Fruit fly (Drosophila melanogaster) whole organism, prepupa: ENCODE data around the gene CG10508.

ENCODE experiments used
- CG10669 ChIP-seq: fragments of 200-800 bp; sonication (Bioruptor generic); optimal IDR thresholded peaks from 3 replicates; lab custom pipeline; 2018; ENCODE audit warnings: missing biosample characterization, mild to moderate bottlenecking, missing genetic modification characterization, moderate library complexity
- CG11762 ChIP-seq: fragments of 200-800 bp; sonication (Bioruptor generic); optimal IDR thresholded peaks from 3 replicates; lab custom pipeline; 2016; ENCODE audit warnings: missing biosample characterization, missing genetic modification characterization; ENCODE audit not compliant: insufficient read depth
- CG11902 ChIP-seq: fragments of 200-800 bp; sonication (Bioruptor generic); optimal IDR thresholded peaks from 3 replicates; lab custom pipeline; 2016; ENCODE audit warnings: missing biosample characterization, missing genetic modification characterization
- CG15336 ChIP-seq: fragments of 200-800 bp; sonication (Bioruptor generic); IDR thresholded peaks from 2 replicates; pipeline ENCODE4 v1.3.6; 2022; ENCODE audit warnings: missing biosample characterization, missing genetic modification characterization
- CG1621 ChIP-seq: fragments of 200-800 bp; sonication (Bioruptor generic); optimal IDR thresholded peaks from 3 replicates; lab custom pipeline; 2018; ENCODE audit warnings: missing biosample characterization, mild to moderate bottlenecking, missing genetic modification characterization
- CG16779 ChIP-seq: fragments of 200-800 bp; sonication (Bioruptor generic); optimal IDR thresholded peaks from 3 replicates; lab custom pipeline; 2017; ENCODE audit warnings: missing biosample characterization, mild to moderate bottlenecking, missing genetic modification characterization
- CG3032 ChIP-seq: fragments of 200-800 bp; optimal IDR thresholded peaks from 2 replicates; lab custom pipeline; 2019; ENCODE audit warnings: missing biosample characterization, mild to moderate bottlenecking, missing genetic modification characterization, moderate library complexity
- CG31627 ChIP-seq: fragments of 200-800 bp; sonication (Bioruptor generic); optimal IDR thresholded peaks from 3 replicates; lab custom pipeline; 2016; ENCODE audit warnings: missing biosample characterization, missing genetic modification characterization
- CG32006 ChIP-seq: fragments of 200-800 bp; sonication (Bioruptor generic); optimal IDR thresholded peaks from 3 replicates; lab custom pipeline; 2017; ENCODE audit warnings: missing biosample characterization, mild to moderate bottlenecking, missing genetic modification characterization
- CG34406 ChIP-seq: fragments of 200-800 bp; sonication (Bioruptor generic); optimal IDR thresholded peaks from 3 replicates; lab custom pipeline; 2016; ENCODE audit warnings: missing biosample characterization, missing genetic modification characterization
- CG3919 ChIP-seq: fragments of 200-800 bp; sonication (Bioruptor generic); optimal IDR thresholded peaks from 3 replicates; lab custom pipeline; 2016; ENCODE audit warnings: missing biosample characterization, missing genetic modification characterization
- CG4318 ChIP-seq: fragments of 200-800 bp; sonication (Bioruptor generic); optimal IDR thresholded peaks from 3 replicates; lab custom pipeline; 2017; ENCODE audit warnings: missing biosample characterization, mild to moderate bottlenecking, missing genetic modification characterization
- CG6163 ChIP-seq: fragments of 200-800 bp; sonication (Bioruptor generic); IDR thresholded peaks from 3 replicates; pipeline ENCODE4 v1.3.6; 2022; ENCODE audit warnings: missing biosample characterization, missing genetic modification characterization
- CG6276 ChIP-seq: fragments of 200-800 bp; sonication (Bioruptor generic); optimal IDR thresholded peaks from 2 replicates; lab custom pipeline; 2017; ENCODE audit warnings: missing biosample characterization, mild to moderate bottlenecking, missing genetic modification characterization
- CG6792 ChIP-seq: fragments of 200-800 bp; sonication (Bioruptor generic); optimal IDR thresholded peaks from 3 replicates; lab custom pipeline; 2016; ENCODE audit warnings: missing biosample characterization, missing genetic modification characterization
- CG6808 ChIP-seq: fragments of 200-800 bp; sonication (Bioruptor generic); optimal IDR thresholded peaks from 3 replicates; lab custom pipeline; 2017; ENCODE audit warnings: missing biosample characterization, missing genetic modification characterization, mild to moderate bottlenecking, moderate library complexity, missing genetic modification reagents
- CG6854 ChIP-seq: fragments of 200-800 bp; sonication (Bioruptor generic); optimal IDR thresholded peaks from 2 replicates; lab custom pipeline; 2017; ENCODE audit warnings: missing biosample characterization, mild to moderate bottlenecking, missing genetic modification characterization
- CG7368 ChIP-seq: fragments of 200-800 bp; sonication (Bioruptor generic); optimal IDR thresholded peaks from 3 replicates; lab custom pipeline; 2016; ENCODE audit warnings: missing biosample characterization, missing genetic modification characterization
- CG8119 ChIP-seq: fragments of 200-800 bp; sonication (Bioruptor generic); IDR thresholded peaks from 3 replicates; pipeline ENCODE4 v1.3.6; 2022; ENCODE audit warnings: missing biosample characterization, missing genetic modification characterization
- CG8319 ChIP-seq: fragments of 200-800 bp; sonication (Bioruptor generic); optimal IDR thresholded peaks from 3 replicates; lab custom pipeline; 2016; ENCODE audit warnings: missing biosample characterization, missing genetic modification characterization
- CG8632 ChIP-seq: fragments of 200-800 bp; sonication (Bioruptor generic); optimal IDR thresholded peaks from 3 replicates; lab custom pipeline; 2016; ENCODE audit warnings: missing biosample characterization, missing genetic modification characterization
- CG9139 ChIP-seq: fragments of 200-800 bp; sonication (Bioruptor generic); optimal IDR thresholded peaks from 3 replicates; lab custom pipeline; 2017; ENCODE audit warnings: missing biosample characterization, mild to moderate bottlenecking, missing genetic modification characterization
- Eip75B ChIP-seq: fragments of 200-800 bp; sonication (Bioruptor generic); optimal IDR thresholded peaks from 3 replicates; lab custom pipeline; 2016; ENCODE audit warnings: missing biosample characterization, missing genetic modification characterization
- Eip78C ChIP-seq: fragments of 200-800 bp; sonication (Bioruptor generic); peaks from one replicate; lab custom pipeline; 2016; ENCODE audit warnings: missing biosample characterization, missing genetic modification characterization
- Ets96B ChIP-seq: fragments of 200-800 bp; optimal IDR thresholded peaks from 2 replicates; lab custom pipeline; 2019; ENCODE audit warnings: missing biosample characterization, mild to moderate bottlenecking, missing genetic modification characterization, moderate library complexity
- Gug ChIP-seq: fragments of 200-800 bp; sonication (Bioruptor generic); IDR thresholded peaks from 2 replicates; pipeline ENCODE4 v1.3.6; 2022; ENCODE audit warnings: missing biosample characterization, missing genetic modification characterization
- Hr38 ChIP-seq: sonication (Bioruptor generic); optimal IDR thresholded peaks from 2 replicates; lab custom pipeline; 2016; ENCODE audit warnings: missing biosample characterization, missing genetic modification characterization
- Hr39 ChIP-seq: fragments of 200-800 bp; sonication (Bioruptor generic); optimal IDR thresholded peaks from 2 replicates; lab custom pipeline; 2016; ENCODE audit warnings: missing biosample characterization, missing genetic modification characterization
- Hr4 ChIP-seq: fragments of 200-800 bp; sonication (Bioruptor generic); optimal IDR thresholded peaks from 3 replicates; lab custom pipeline; 2016; ENCODE audit warnings: missing biosample characterization, missing genetic modification characterization
- Lpt ChIP-seq: fragments of 200-800 bp; sonication (Bioruptor generic); optimal IDR thresholded peaks from 3 replicates; lab custom pipeline; 2016; ENCODE audit warnings: missing biosample characterization, missing genetic modification characterization
- Met ChIP-seq: fragments of 200-800 bp; sonication (Bioruptor generic); optimal IDR thresholded peaks from 3 replicates; lab custom pipeline; 2016; ENCODE audit warnings: missing biosample characterization, missing genetic modification characterization
- OdsH ChIP-seq: fragments of 200-800 bp; sonication (Bioruptor generic); optimal IDR thresholded peaks from 3 replicates; lab custom pipeline; 2016; ENCODE audit warnings: missing biosample characterization, missing genetic modification characterization
- Sox102F ChIP-seq: fragments of 200-800 bp; sonication (Bioruptor generic); optimal IDR thresholded peaks from 2 replicates; lab custom pipeline; 2016; ENCODE audit warnings: missing biosample characterization, mild to moderate bottlenecking, missing genetic modification characterization
- Sox14 ChIP-seq: fragments of 200-800 bp; sonication (Bioruptor generic); optimal IDR thresholded peaks from 3 replicates; lab custom pipeline; 2016; ENCODE audit warnings: missing biosample characterization, missing genetic modification characterization
- achi ChIP-seq: fragments of 200-800 bp; sonication (Bioruptor generic); optimal IDR thresholded peaks from 3 replicates; lab custom pipeline; 2016; ENCODE audit warnings: missing biosample characterization, missing genetic modification characterization
- acj6 ChIP-seq: fragments of 200-800 bp; sonication (Bioruptor generic); optimal IDR thresholded peaks from 3 replicates; lab custom pipeline; 2016; ENCODE audit warnings: missing biosample characterization, missing genetic modification characterization
- cyc ChIP-seq: fragments of 200-800 bp; sonication (Bioruptor generic); optimal IDR thresholded peaks from 3 replicates; lab custom pipeline; 2016; ENCODE audit warnings: missing biosample characterization, missing genetic modification characterization
- dac ChIP-seq: fragments of 200-800 bp; sonication (Bioruptor generic); optimal IDR thresholded peaks from 2 replicates; lab custom pipeline; 2017; ENCODE audit warnings: missing biosample characterization, mild to moderate bottlenecking, missing genetic modification characterization
- dsx ChIP-seq: fragments of 200-800 bp; optimal IDR thresholded peaks from 3 replicates; lab custom pipeline; 2019; ENCODE audit warnings: missing biosample characterization, mild to moderate bottlenecking, missing genetic modification characterization, moderate library complexity; ENCODE audit not compliant: poor library complexity, severe bottlenecking
- eg ChIP-seq: fragments of 200-800 bp; sonication (Bioruptor generic); IDR thresholded peaks from 3 replicates; pipeline ENCODE4 v1.3.6; 2022; ENCODE audit warnings: missing biosample characterization, missing genetic modification characterization
- fd85E ChIP-seq: fragments of 200-800 bp; sonication (Bioruptor generic); optimal IDR thresholded peaks from 3 replicates; lab custom pipeline; 2016; ENCODE audit warnings: missing biosample characterization, missing genetic modification characterization
- fkh ChIP-seq: fragments of 200-800 bp; sonication (Bioruptor generic); optimal IDR thresholded peaks from 3 replicates; lab custom pipeline; 2017; ENCODE audit warnings: missing biosample characterization, mild to moderate bottlenecking, missing genetic modification characterization, moderate library complexity
- lz ChIP-seq: fragments of 200-800 bp; sonication (Bioruptor generic); optimal IDR thresholded peaks from 3 replicates; lab custom pipeline; 2016; ENCODE audit warnings: missing biosample characterization, missing genetic modification characterization
- net ChIP-seq: fragments of 200-800 bp; sonication (Bioruptor generic); optimal IDR thresholded peaks from 3 replicates; lab custom pipeline; 2016; ENCODE audit warnings: missing biosample characterization, missing genetic modification characterization
- pdm3 ChIP-seq: fragments of 200-800 bp; sonication (Bioruptor generic); optimal IDR thresholded peaks from 3 replicates; lab custom pipeline; 2016; ENCODE audit warnings: missing biosample characterization, missing genetic modification characterization
- salr ChIP-seq, 2 experiments: fragments of 200-800 bp; sonication (Bioruptor generic); optimal IDR thresholded peaks; 3 replicates each; lab custom pipeline; 2016 to 2018; ENCODE audit warnings: missing biosample characterization in 2 of 2, missing genetic modification characterization in 2 of 2, mild to moderate bottlenecking in 1 of 2
- spab ChIP-seq: fragments of 200-800 bp; sonication (Bioruptor generic); optimal IDR thresholded peaks from 2 replicates; lab custom pipeline; 2017; ENCODE audit warnings: missing biosample characterization, mild to moderate bottlenecking, missing genetic modification characterization, missing genetic modification reagents
- svp ChIP-seq: fragments of 200-800 bp; sonication (Bioruptor generic); peaks from one replicate; lab custom pipeline; 2016; ENCODE audit warnings: missing biosample characterization, missing genetic modification characterization
- topi ChIP-seq: fragments of 200-800 bp; sonication (Bioruptor generic); optimal IDR thresholded peaks from 3 replicates; lab custom pipeline; 2016; ENCODE audit warnings: missing biosample characterization, missing genetic modification characterization
- vri ChIP-seq: fragments of 200-800 bp; sonication (Bioruptor generic); optimal IDR thresholded peaks from 3 replicates; lab custom pipeline; 2016; ENCODE audit warnings: missing biosample characterization, mild to moderate bottlenecking, missing genetic modification characterization

CG10508 gene

dm6 chr3L:21257731-21258130 is 47.7 kb downstream of the CG10508 start, which contains the start of gene CG43218:
TSS of gene CG43218 (plus strand) at chr3L:21258020.
- no peak for TF ChIP-seq Hr38 (GFP tag; lab: Kevin White, UChicago)
- TF ChIP-seq fd85E (GFP tag; lab: Kevin White, UChicago), result no peak
- TF ChIP-seq Met (GFP tag; lab: Kevin White, UChicago), result no peak
- no peak for TF ChIP-seq CG31627 (GFP tag; lab: Kevin White, UChicago)
- TF ChIP-seq dsx, result peak; percentile 45
- TF ChIP-seq CG3919, result no peak
- TF ChIP-seq CG4318 (GFP tag; lab: Kevin White, UChicago), result no peak
- no peak for TF ChIP-seq vri (GFP tag; lab: Kevin White, UChicago)
- peak; percentile 65 for TF ChIP-seq Eip78C
- TF ChIP-seq, all 60 proteins: peak for 2

dm6 chr3L:21259257-21259656 is 49.2 kb downstream of the CG10508 start:
- TF ChIP-seq CG16779 (tag; lab: Kevin White, UChicago) (no peak), OdsH (GFP tag; lab: Kevin White, UChicago) (peak; percentile 46), CG8119 (GFP tag; lab: Robert Waterston, UW) (peak; percentile 72), CG7368 (GFP tag; lab: Kevin White, UChicago) (peak; percentile 1), dac (GFP tag; lab: Kevin White, UChicago) (peak; percentile 55), CG6276 (GFP tag; lab: Kevin White, UChicago) (peak; percentile 47), Lpt (GFP tag; lab: Kevin White, UChicago) (no peak), Met (GFP tag; lab: Kevin White, UChicago) (no peak), CG8319 (GFP tag; lab: Kevin White, UChicago) (no peak), CG11762 (no peak), Eip78C (peak; percentile 88), lz (no peak), svp (GFP tag; lab: Kevin White, UChicago) (no peak), CG6854 (GFP tag; lab: Kevin White, UChicago) (no peak), CG4318 (GFP tag; lab: Kevin White, UChicago) (peak; percentile 66), achi (peak; percentile 18), CG6792 (GFP tag; lab: Kevin White, UChicago) (no peak), CG32006 (GFP tag; lab: Kevin White, UChicago) (peak; percentile 84), CG11902 (GFP tag; lab: Kevin White, UChicago) (no peak), CG9139 (GFP tag; lab: Kevin White, UChicago) (no peak), CG34406 (no peak), eg (GFP tag; lab: Robert Waterston, UW) (peak; percentile 55; the same call in 2 of the 3 replicates), spab (GFP tag; lab: Kevin White, UChicago) (no peak), pdm3 (GFP tag; lab: Kevin White, UChicago) (peak; percentile 13), Gug (no peak), CG31627 (GFP tag; lab: Kevin White, UChicago) (no peak), topi (GFP tag; lab: Kevin White, UChicago) (no peak), CG10669 (GFP tag; lab: Kevin White, UChicago) (no peak), net (GFP tag; lab: Kevin White, UChicago) (peak; percentile 2), acj6 (GFP tag; lab: Kevin White, UChicago) (no peak), CG1621 (tag; lab: Kevin White, UChicago) (no peak), CG6808 (GFP tag; lab: Kevin White, UChicago) (no peak), CG3919 (peak; percentile 35), cyc (GFP tag; lab: Kevin White, UChicago) (no peak), Eip75B (no peak), CG3032 (tag; lab: Kevin White, UChicago) (no peak), Sox14 (GFP tag; lab: Kevin White, UChicago) (no peak), Sox102F (GFP tag; lab: Kevin White, UChicago) (no peak), Ets96B (tag; lab: Kevin White, UChicago) (no peak), CG15336 (GFP tag; lab: Robert Waterston, UW) (peak; percentile 49), CG8632 (GFP tag; lab: Kevin White, UChicago) (no peak), Hr39 (GFP tag; lab: Kevin White, UChicago) (no peak), fkh (GFP tag; lab: Kevin White, UChicago) (peak; percentile 31), salr (GFP tag; optimal IDR thresholded peaks at IDR 0.05; lab: Kevin White, UChicago) (peak in 1 of 2 experiments; percentile 40), CG6163 (peak; percentile 10; the same call in 1 of the 3 replicates), Hr4 (GFP tag; lab: Kevin White, UChicago) (peak; percentile 77)
